Worm (Caenorhabditis elegans): ENCODE measurements around the gene ain-1.
A peak's percentile ranks its signal among the peaks of the same experiment; 100 is the strongest.

- TF ChIP-seq egl-27 (tag; optimal IDR thresholded peaks at IDR 0.05) = no peak
- TF ChIP-seq dpl-1 (GFP tag; optimal IDR thresholded peaks at IDR 0.05) = no peak
- TF ChIP-seq skn-1 (tag; optimal IDR thresholded peaks at IDR 0.05) = no peak
- TF ChIP-seq isw-1 (GFP tag; IDR thresholded peaks at IDR 0.05) = no peak
- TF ChIP-seq vab-15 (tag; optimal IDR thresholded peaks at IDR 0.05) = no peak
- no peak for TF ChIP-seq fos-1 (tag; optimal IDR thresholded peaks at IDR 0.05)
- no peak for TF ChIP-seq alr-1 (tag; optimal IDR thresholded peaks at IDR 0.05; ENCODE audit: borderline replicate concordance)
- no peak for TF ChIP-seq unc-86 (tag; optimal IDR thresholded peaks at IDR 0.05)
- no peak for TF ChIP-seq ama-1 (optimal IDR thresholded peaks at IDR 0.05)
- no peak for TF ChIP-seq lin-14 (GFP tag; optimal IDR thresholded peaks at IDR 0.05)
- peak; percentile 87 for TF ChIP-seq snpc-4 (tag; optimal IDR thresholded peaks at IDR 0.05)
- TF ChIP-seq nhr-11 (tag; optimal IDR thresholded peaks at IDR 0.05) = no peak
- TF ChIP-seq C16A3.4 (tag; optimal IDR thresholded peaks at IDR 0.05) = no peak
- TF ChIP-seq tbx-2 (tag; optimal IDR thresholded peaks at IDR 0.05) = no peak
These were observed 46.9 kb upstream of the ain-1 start for ce11 chrX:16566358-16566757.

Data from whole organism, L1 larva.